Worm (Caenorhabditis elegans) whole organism, L4 larva: ENCODE data around the gene srw-135.

Source experiments
- F10B5.3 ChIP-seq: sonication (generic microtip); optimal IDR thresholded peaks from 2 replicates; lab custom pipeline; 2016; ENCODE audit warnings: mild to moderate bottlenecking, missing genetic modification characterization, missing compliant biosample characterization
- F44E2.7 ChIP-seq: fragments of 200-800 bp; sonication (Bioruptor generic); IDR thresholded peaks from 2 replicates; pipeline ENCODE4 v2.1.2; 2022; ENCODE audit warnings: missing genetic modification characterization, missing compliant biosample characterization
- F49E8.2 ChIP-seq: sonication (generic microtip); optimal IDR thresholded peaks from 2 replicates; lab custom pipeline; 2016; ENCODE audit warnings: missing compliant biosample characterization, mild to moderate bottlenecking, missing genetic modification characterization, borderline replicate concordance
- T20F7.1 ChIP-seq: fragments of 200-800 bp; sonication (Bioruptor generic); optimal IDR thresholded peaks from 2 replicates; lab custom pipeline; 2018; ENCODE audit warnings: mild to moderate bottlenecking, missing genetic modification characterization, missing compliant biosample characterization
- Y5F2A.4 ChIP-seq: fragments of 200-800 bp; sonication (Bioruptor generic); optimal IDR thresholded peaks from 2 replicates; lab custom pipeline; 2018; ENCODE audit warnings: mild to moderate bottlenecking, missing genetic modification characterization, missing compliant biosample characterization
- ZK337.2 ChIP-seq: fragments of 200-800 bp; sonication (Bioruptor generic); IDR thresholded peaks from 2 replicates; pipeline ENCODE4 v1.3.6; 2022; ENCODE audit warnings: missing genetic modification reagents, missing genetic modification characterization, missing compliant biosample characterization
- attf-4 ChIP-seq: sonication (generic microtip); optimal IDR thresholded peaks from 3 replicates; lab custom pipeline; 2017; ENCODE audit warnings: missing biosample characterization, missing genetic modification characterization
- ceh-32 ChIP-seq: sonication (generic microtip); optimal IDR thresholded peaks from 2 replicates; lab custom pipeline; 2016; ENCODE audit warnings: mild to moderate bottlenecking, missing genetic modification characterization, missing compliant biosample characterization; ENCODE audit not compliant: poor library complexity
- cey-2 ChIP-seq: sonication (generic microtip); optimal IDR thresholded peaks from 3 replicates; lab custom pipeline; 2017; ENCODE audit warnings: missing genetic modification characterization, mild to moderate bottlenecking, missing compliant biosample characterization, antibody characterized with exemption, borderline replicate concordance; ENCODE audit not compliant: insufficient read depth
- ctbp-1 ChIP-seq: fragments of 200-800 bp; sonication (Bioruptor generic); IDR thresholded peaks from 2 replicates; pipeline ENCODE4 v1.3.6; 2022; ENCODE audit warnings: missing genetic modification reagents, missing genetic modification characterization, missing compliant biosample characterization
- daf-19 ChIP-seq: fragments of 200-800 bp; sonication (Bioruptor generic); conservative IDR thresholded peaks from 2 replicates; pipeline ENCODE4 v1.3.6; 2022; ENCODE audit warnings: missing genetic modification characterization, missing compliant biosample characterization
- daf-8 ChIP-seq: fragments of 200-800 bp; sonication (Bioruptor generic); IDR thresholded peaks from 2 replicates; pipeline ENCODE4 v1.3.6; 2022; ENCODE audit warnings: missing genetic modification characterization, missing compliant biosample characterization
- dmd-8 ChIP-seq: fragments of 200-800 bp; sonication (Bioruptor generic); IDR thresholded peaks from 2 replicates; pipeline ENCODE4 v1.3.6; 2022; ENCODE audit warnings: missing genetic modification characterization, missing compliant biosample characterization
- dpl-1 ChIP-seq: fragments of 150-350 bp; optimal IDR thresholded peaks from 2 replicates; lab custom pipeline; 2014; ENCODE audit warnings: missing biosample characterization, missing genetic modification reagents, missing genetic modification characterization
- duxl-1 ChIP-seq: sonication (generic microtip); optimal IDR thresholded peaks from 2 replicates; lab custom pipeline; 2016; ENCODE audit warnings: mild to moderate bottlenecking, missing genetic modification characterization, moderate library complexity, missing compliant biosample characterization; ENCODE audit not compliant: poor library complexity
- gei-8 ChIP-seq: fragments of 200-800 bp; sonication (Bioruptor generic); optimal IDR thresholded peaks from 2 replicates; lab custom pipeline; 2018; ENCODE audit warnings: mild to moderate bottlenecking, missing genetic modification characterization, missing compliant biosample characterization
- hif-1 ChIP-seq, 2 experiments: sonication (generic microtip); optimal IDR thresholded peaks; 2 replicates each; lab custom pipeline; 2016 to 2017; ENCODE audit warnings: missing compliant biosample characterization in 2 of 2, missing genetic modification characterization in 2 of 2, missing genetic modification reagents in 2 of 2, missing genotype in 2 of 2, mild to moderate bottlenecking in 1 of 2
- lin-29 ChIP-seq: fragments of 200-800 bp; sonication (Bioruptor generic); IDR thresholded peaks from 2 replicates; pipeline ENCODE4 v1.3.6; 2022; ENCODE audit warnings: missing genetic modification reagents, missing genetic modification characterization, missing compliant biosample characterization
- lin-39 ChIP-seq: fragments of 150-350 bp; optimal IDR thresholded peaks from 2 replicates; lab custom pipeline; 2014; ENCODE audit warnings: missing biosample characterization, missing genetic modification reagents, missing genetic modification characterization
- lir-3 ChIP-seq: sonication (generic microtip); optimal IDR thresholded peaks from 2 replicates; lab custom pipeline; 2016; ENCODE audit warnings: mild to moderate bottlenecking, missing genetic modification characterization, missing compliant biosample characterization
- lsy-2 ChIP-seq, 2 experiments: fragments of 150-350 bp in 1 of 2; sonication (generic microtip) in 1 of 2; optimal IDR thresholded peaks; 2 replicates each; lab custom pipeline; 2014 to 2017; ENCODE audit warnings: missing biosample characterization in 2 of 2, missing genetic modification characterization in 2 of 2
- mdt-29 ChIP-seq: fragments of 200-800 bp; sonication (Bioruptor generic); IDR thresholded peaks from 2 replicates; pipeline ENCODE4 v1.3.6; 2022; ENCODE audit warnings: missing genetic modification reagents, missing genetic modification characterization, missing compliant biosample characterization
- nhr-10 ChIP-seq: fragments of 150-350 bp; optimal IDR thresholded peaks from 2 replicates; lab custom pipeline; 2014; ENCODE audit warnings: missing biosample characterization, missing genetic modification characterization
- nhr-237 ChIP-seq: sonication (generic microtip); optimal IDR thresholded peaks from 2 replicates; lab custom pipeline; 2017; ENCODE audit warnings: missing biosample characterization, missing genetic modification characterization
- nhr-25 ChIP-seq: sonication (generic microtip); optimal IDR thresholded peaks from 2 replicates; lab custom pipeline; 2017; ENCODE audit warnings: missing genetic modification characterization, mild to moderate bottlenecking, missing compliant biosample characterization, antibody characterized with exemption, moderate library complexity, borderline replicate concordance; ENCODE audit not compliant: insufficient read depth
- nhr-42 ChIP-seq: fragments of 200-800 bp; sonication (Bioruptor generic); IDR thresholded peaks from 2 replicates; pipeline ENCODE4 v1.3.6; 2022; ENCODE audit warnings: missing genetic modification characterization, missing compliant biosample characterization
- nhr-76 ChIP-seq: fragments of 150-350 bp; optimal IDR thresholded peaks from 2 replicates; lab custom pipeline; 2014; ENCODE audit warnings: missing biosample characterization, missing genetic modification characterization
- php-3 ChIP-seq: fragments of 200-800 bp; sonication (Bioruptor generic); IDR thresholded peaks from 2 replicates; pipeline ENCODE4 v1.3.6; 2022; ENCODE audit warnings: missing genetic modification reagents, missing genetic modification characterization, missing compliant biosample characterization
- pqm-1 ChIP-seq: sonication (generic microtip); optimal IDR thresholded peaks from 2 replicates; lab custom pipeline; 2017; ENCODE audit warnings: missing biosample characterization, missing genetic modification characterization
- saeg-2 ChIP-seq: fragments of 200-800 bp; sonication (Bioruptor generic); IDR thresholded peaks from 2 replicates; pipeline ENCODE4 v1.3.6; 2022; ENCODE audit warnings: missing genetic modification reagents, missing genetic modification characterization, missing compliant biosample characterization
- tra-1 ChIP-seq: fragments of 200-800 bp; sonication (Bioruptor generic); IDR thresholded peaks from 2 replicates; pipeline ENCODE4 v1.3.6; 2022; ENCODE audit warnings: missing genetic modification reagents, missing genetic modification characterization, missing compliant biosample characterization
- unc-130 ChIP-seq: sonication (generic microtip); optimal IDR thresholded peaks from 2 replicates; lab custom pipeline; 2016; ENCODE audit warnings: missing genetic modification reagents, missing genetic modification characterization, missing compliant biosample characterization
- unc-62 ChIP-seq, 3 experiments: fragments of 150-350 bp in 1 of 3; sonication (generic microtip); optimal IDR thresholded peaks in 2 of 3; peaks in 1 of 3; 1 replicate in 1 of 3; 2 replicates in 2 of 3; lab custom pipeline; 2014 to 2017; ENCODE audit warnings: missing biosample characterization in 3 of 3, missing genetic modification characterization in 3 of 3, missing genetic modification reagents in 3 of 3, missing genotype in 1 of 3
- vab-7 ChIP-seq: fragments of 200-800 bp; sonication (Bioruptor generic); IDR thresholded peaks from 2 replicates; pipeline ENCODE4 v1.3.6; 2022; ENCODE audit warnings: missing genetic modification reagents, missing genetic modification characterization, missing compliant biosample characterization
- zfp-3 ChIP-seq: fragments of 200-800 bp; sonication (Bioruptor generic); conservative IDR thresholded peaks from 2 replicates; pipeline ENCODE4 v1.3.6; 2022; ENCODE audit warnings: missing genetic modification reagents, missing genetic modification characterization, missing compliant biosample characterization
- zip-11 ChIP-seq: fragments of 200-800 bp; sonication (Bioruptor generic); IDR thresholded peaks from 2 replicates; pipeline ENCODE4 v1.3.6; 2022; ENCODE audit warnings: missing genetic modification characterization, missing compliant biosample characterization
- ztf-11 ChIP-seq: fragments of 150-350 bp; optimal IDR thresholded peaks from 2 replicates; lab custom pipeline; 2014; ENCODE audit warnings: missing biosample characterization, missing genetic modification characterization

Gene srw-135

ce11 chrV:2992060-2992459, 19.2 kb downstream of the srw-135 start:
- TF ChIP-seq ctbp-1 (GFP tag; lab: Robert Waterston, UW) (no peak), unc-62 (GFP tag; optimal IDR thresholded peaks at IDR 0.05 in 1 of 2; lab: Kevin White, UChicago) (peak in 1 of 2 experiments; percentile 97), unc-62 (tag; optimal IDR thresholded peaks at IDR 0.05; lab: Kevin White, UChicago) (no peak), daf-19 (GFP tag; lab: Robert Waterston, UW) (no peak), vab-7 (GFP tag; lab: Robert Waterston, UW) (no peak), zip-11 (GFP tag; lab: Robert Waterston, UW) (no peak), F10B5.3 (no peak), lin-29 (GFP tag; lab: Robert Waterston, UW) (no peak)

ce11 chrV:2991485-2991884, 19.8 kb downstream of the srw-135 start, which contains the start of gene srw-121:
srw-121 (minus strand) TSS chrV:2991585.
- TF ChIP-seq cey-2 (tag; lab: Kevin White, UChicago) (no peak), dmd-8 (no peak)

- no peak for TF ChIP-seq lin-39 (tag; lab: Kevin White, UChicago)
- TF ChIP-seq tra-1 (GFP tag; lab: Robert Waterston, UW), result no peak
- TF ChIP-seq nhr-10, result no peak
- TF ChIP-seq daf-8, result no peak
- TF ChIP-seq dpl-1, result no peak
- no peak for TF ChIP-seq lir-3
- TF ChIP-seq nhr-25 (tag; lab: Kevin White, UChicago), result no peak
- no peak for TF ChIP-seq attf-4 (tag; lab: Kevin White, UChicago)
- no peak for TF ChIP-seq T20F7.1 (GFP tag; lab: Kevin White, UChicago)
- TF ChIP-seq lin-29 (GFP tag; lab: Robert Waterston, UW), result no peak
- TF ChIP-seq php-3, result no peak
- no peak for TF ChIP-seq gei-8
- no peak for TF ChIP-seq nhr-76
- no peak for TF ChIP-seq unc-130
- no peak for TF ChIP-seq duxl-1 (tag; lab: Kevin White, UChicago)
- no peak for TF ChIP-seq saeg-2
- TF ChIP-seq lsy-2 (tag; optimal IDR thresholded peaks at IDR 0.05; lab: Kevin White, UChicago), result no peak
Observed at ce11 chrV:2987407-2987806, 23.9 kb downstream of the srw-135 start, which contains the start of gene srh-85. srh-85 (minus strand) TSS chrV:2987507.

- no peak for TF ChIP-seq pqm-1 (tag; lab: Kevin White, UChicago)
- TF ChIP-seq tra-1 (GFP tag; lab: Robert Waterston, UW), result no peak
- TF ChIP-seq ceh-32, result no peak
- TF ChIP-seq Y5F2A.4 (GFP tag; lab: Kevin White, UChicago), result no peak
- TF ChIP-seq mdt-29, result no peak
- TF ChIP-seq zfp-3 (GFP tag; lab: Robert Waterston, UW), result no peak
- TF ChIP-seq F49E8.2 (tag; lab: Kevin White, UChicago), result no peak
- TF ChIP-seq F44E2.7 (GFP tag; lab: Robert Waterston, UW), result no peak
- no peak for TF ChIP-seq nhr-42 (GFP tag; lab: Robert Waterston, UW)
- no peak for TF ChIP-seq hif-1 (tag; optimal IDR thresholded peaks at IDR 0.05; lab: Kevin White, UChicago)
- no peak for TF ChIP-seq attf-4 (tag; lab: Kevin White, UChicago)
- TF ChIP-seq T20F7.1 (GFP tag; lab: Kevin White, UChicago), result no peak
- no peak for TF ChIP-seq ZK337.2 (GFP tag; lab: Robert Waterston, UW)
- no peak for TF ChIP-seq ztf-11 (tag; lab: Kevin White, UChicago)
- no peak for TF ChIP-seq nhr-237 (tag; lab: Kevin White, UChicago)
Observed at ce11 chrV:2985309-2985708, 26.0 kb downstream of the srw-135 start, which contains the start of gene srw-139. srw-139 (minus strand) TSS chrV:2985409.
